Fruit fly (Drosophila melanogaster) whole organism, embryonic: ENCODE data around the gene Acp63F.

Experiments
- BEAF-32 ChIP-seq: fragments of 200-800 bp; sonication (Bioruptor generic); optimal IDR thresholded peaks from 3 replicates; lab custom pipeline; 2017; ENCODE audit warnings: missing biosample characterization, missing genetic modification characterization, mild to moderate bottlenecking, moderate library complexity, missing genetic modification reagents
- CG10366 ChIP-seq: fragments of 200-800 bp; sonication (Bioruptor generic); IDR thresholded peaks from 2 replicates; pipeline ENCODE4 v1.3.6; 2022; ENCODE audit warnings: missing biosample characterization, missing genetic modification characterization
- CG10979 ChIP-seq: fragments of 200-800 bp; sonication (Bioruptor generic); optimal IDR thresholded peaks from 2 replicates; lab custom pipeline; 2018; ENCODE audit warnings: missing biosample characterization, mild to moderate bottlenecking, missing genetic modification characterization, moderate library complexity
- CG12219 ChIP-seq: fragments of 200-800 bp; sonication (Bioruptor generic); optimal IDR thresholded peaks from 3 replicates; lab custom pipeline; 2018; ENCODE audit warnings: missing biosample characterization, mild to moderate bottlenecking, missing genetic modification characterization
- CG14667 ChIP-seq: fragments of 200-800 bp; sonication (Bioruptor generic); IDR thresholded peaks from 2 replicates; pipeline ENCODE4 v1.3.6; 2022; ENCODE audit warnings: missing biosample characterization, missing genetic modification characterization
- CG15696 ChIP-seq: fragments of 200-800 bp; sonication (Bioruptor generic); optimal IDR thresholded peaks from 2 replicates; lab custom pipeline; 2019; ENCODE audit warnings: missing biosample characterization, mild to moderate bottlenecking, missing genetic modification characterization, moderate library complexity
- CG1602 ChIP-seq: fragments of 200-800 bp; sonication (Bioruptor generic); optimal IDR thresholded peaks from 3 replicates; lab custom pipeline; 2016; ENCODE audit warnings: missing biosample characterization, missing genetic modification characterization
- CG17186 ChIP-seq: fragments of 200-800 bp; sonication (Bioruptor generic); optimal IDR thresholded peaks from 3 replicates; lab custom pipeline; 2017; ENCODE audit warnings: missing biosample characterization, missing genetic modification reagents, missing genetic modification characterization
- CG17829 ChIP-seq: fragments of 200-800 bp; optimal IDR thresholded peaks from 2 replicates; lab custom pipeline; 2019; ENCODE audit warnings: missing biosample characterization, mild to moderate bottlenecking, missing genetic modification characterization, moderate library complexity
- CG18262 ChIP-seq: fragments of 200-800 bp; optimal IDR thresholded peaks from 3 replicates; lab custom pipeline; 2019; ENCODE audit warnings: missing biosample characterization, mild to moderate bottlenecking, missing genetic modification characterization, moderate library complexity
- CG32767 ChIP-seq: fragments of 200-800 bp; sonication (Bioruptor generic); IDR thresholded peaks from 2 replicates; pipeline ENCODE4 v1.3.6; 2022; ENCODE audit warnings: missing biosample characterization, missing genetic modification characterization
- CG33557 ChIP-seq: fragments of 200-800 bp; sonication (Bioruptor generic); optimal IDR thresholded peaks from 2 replicates; lab custom pipeline; 2019; ENCODE audit warnings: missing biosample characterization, mild to moderate bottlenecking, missing genetic modification characterization, moderate library complexity
- CG3838 ChIP-seq: fragments of 200-800 bp; sonication (Bioruptor generic); optimal IDR thresholded peaks from 3 replicates; lab custom pipeline; 2016; ENCODE audit warnings: missing biosample characterization, missing genetic modification characterization
- CG4404 ChIP-seq: fragments of 200-800 bp; sonication (Bioruptor generic); IDR thresholded peaks from 2 replicates; pipeline ENCODE4 v1.3.6; 2022; ENCODE audit warnings: missing biosample characterization, missing genetic modification characterization
- CG4820 ChIP-seq: fragments of 200-800 bp; sonication (Bioruptor generic); optimal IDR thresholded peaks from 3 replicates; lab custom pipeline; 2016; ENCODE audit warnings: missing biosample characterization, missing genetic modification characterization
- CG5953 ChIP-seq: fragments of 200-800 bp; sonication (Bioruptor generic); IDR thresholded peaks from 2 replicates; pipeline ENCODE4 v1.3.6; 2022; ENCODE audit warnings: missing biosample characterization, missing genetic modification characterization
- CG8089 ChIP-seq: fragments of 200-800 bp; sonication (Bioruptor generic); optimal IDR thresholded peaks from 3 replicates; lab custom pipeline; 2016; ENCODE audit warnings: missing biosample characterization, missing genetic modification characterization
- CG9437 ChIP-seq: fragments of 200-800 bp; sonication (Bioruptor generic); optimal IDR thresholded peaks from 2 replicates; lab custom pipeline; 2018; ENCODE audit warnings: missing biosample characterization, mild to moderate bottlenecking, missing genetic modification characterization
- CG9817 ChIP-seq: fragments of 200-800 bp; sonication (Bioruptor generic); optimal IDR thresholded peaks from 2 replicates; lab custom pipeline; 2018; ENCODE audit warnings: missing biosample characterization, mild to moderate bottlenecking, missing genetic modification characterization, moderate library complexity
- CoRest ChIP-seq: fragments of 200-800 bp; sonication (Bioruptor generic); optimal IDR thresholded peaks from 3 replicates; lab custom pipeline; 2018; ENCODE audit warnings: missing biosample characterization, mild to moderate bottlenecking, missing genetic modification characterization, moderate library complexity
- Dp ChIP-seq: fragments of 200-800 bp; sonication (Bioruptor generic); optimal IDR thresholded peaks from 2 replicates; lab custom pipeline; 2018; ENCODE audit warnings: missing biosample characterization, mild to moderate bottlenecking, missing genetic modification characterization, moderate library complexity
- E2f1 ChIP-seq: fragments of 200-800 bp; sonication (Bioruptor generic); IDR thresholded peaks from 2 replicates; pipeline ENCODE4 v1.3.6; 2022; ENCODE audit warnings: missing biosample characterization, missing genetic modification characterization
- Eip74EF ChIP-seq, 2 experiments: fragments of 200-800 bp in 1 of 2; fragments of >200 bp in 1 of 2; sonication (Bioruptor generic) in 1 of 2; optimal IDR thresholded peaks; 2 replicates each; lab custom pipeline; 2017 to 2019; ENCODE audit warnings: missing biosample characterization in 2 of 2, missing genetic modification characterization in 2 of 2, mild to moderate bottlenecking in 1 of 2, moderate library complexity in 1 of 2
- Ets65A ChIP-seq: fragments of 200-800 bp; sonication (Bioruptor generic); peaks from one replicate; lab custom pipeline; 2016; ENCODE audit warnings: missing biosample characterization, missing genetic modification characterization
- HmgZ ChIP-seq: fragments of 200-800 bp; sonication (Bioruptor generic); optimal IDR thresholded peaks from 2 replicates; lab custom pipeline; 2018; ENCODE audit warnings: missing biosample characterization, mild to moderate bottlenecking, missing genetic modification characterization
- Hr78 ChIP-seq, 2 experiments: fragments of 200-800 bp in 1 of 2; fragments of >200 bp in 1 of 2; sonication (Bioruptor generic) in 1 of 2; optimal IDR thresholded peaks; 2 replicates each; lab custom pipeline; 2017 to 2019; ENCODE audit warnings: missing biosample characterization in 2 of 2, missing genetic modification characterization in 2 of 2, mild to moderate bottlenecking in 1 of 2, moderate library complexity in 1 of 2
- MESR4 ChIP-seq: fragments of 200-800 bp; sonication (Bioruptor generic); optimal IDR thresholded peaks from 2 replicates; lab custom pipeline; 2018; ENCODE audit warnings: missing biosample characterization, mild to moderate bottlenecking, missing genetic modification characterization, moderate library complexity
- Meics ChIP-seq: fragments of 200-800 bp; sonication (Bioruptor generic); optimal IDR thresholded peaks from 2 replicates; lab custom pipeline; 2017; ENCODE audit warnings: missing biosample characterization, mild to moderate bottlenecking, missing genetic modification characterization
- NfI ChIP-seq: fragments of 200-800 bp; sonication (Bioruptor generic); optimal IDR thresholded peaks from 3 replicates; lab custom pipeline; 2018; ENCODE audit warnings: missing biosample characterization, mild to moderate bottlenecking, missing genetic modification characterization, moderate library complexity
- Opbp ChIP-seq: fragments of 200-800 bp; sonication (Bioruptor generic); IDR thresholded peaks from 3 replicates; pipeline ENCODE4 v1.3.6; 2022; ENCODE audit warnings: missing biosample characterization, missing genetic modification characterization; ENCODE audit not compliant: partially characterized antibody
- Ravus ChIP-seq: fragments of 200-800 bp; sonication (Bioruptor generic); IDR thresholded peaks from 2 replicates; pipeline ENCODE4 v1.3.6; 2022; ENCODE audit warnings: missing biosample characterization, missing genetic modification characterization
- Rx ChIP-seq: fragments of 200-800 bp; sonication (Bioruptor generic); IDR thresholded peaks from 2 replicates; pipeline ENCODE4 v1.3.6; 2022; ENCODE audit warnings: missing biosample characterization, missing genetic modification characterization
- Sox100B ChIP-seq: fragments of 200-800 bp; sonication (Bioruptor generic); optimal IDR thresholded peaks from 3 replicates; lab custom pipeline; 2018; ENCODE audit warnings: missing biosample characterization, mild to moderate bottlenecking, missing genetic modification characterization
- ab ChIP-seq: fragments of 200-800 bp; sonication (Bioruptor generic); optimal IDR thresholded peaks from 2 replicates; lab custom pipeline; 2016; ENCODE audit warnings: missing biosample characterization, missing genetic modification characterization
- ato ChIP-seq: fragments of 200-800 bp; sonication (Bioruptor generic); IDR thresholded peaks from 2 replicates; pipeline ENCODE4 v1.3.6; 2022; ENCODE audit warnings: missing biosample characterization, missing genetic modification characterization; ENCODE audit not compliant: partially characterized antibody
- bigmax ChIP-seq: fragments of 200-800 bp; sonication (Bioruptor generic); optimal IDR thresholded peaks from 2 replicates; lab custom pipeline; 2018; ENCODE audit warnings: missing biosample characterization, mild to moderate bottlenecking, missing genetic modification characterization
- crc ChIP-seq: fragments of 200-800 bp; sonication (Bioruptor generic); optimal IDR thresholded peaks from 2 replicates; lab custom pipeline; 2016; ENCODE audit warnings: missing biosample characterization, missing genetic modification characterization
- da ChIP-seq: fragments of 200-800 bp; sonication (Bioruptor generic); optimal IDR thresholded peaks from 2 replicates; lab custom pipeline; 2016; ENCODE audit warnings: missing biosample characterization, missing genetic modification characterization
- ems ChIP-seq: fragments of 200-800 bp; sonication (Bioruptor generic); optimal IDR thresholded peaks from 3 replicates; lab custom pipeline; 2016; ENCODE audit warnings: missing biosample characterization, missing genetic modification characterization
- fd64A ChIP-seq: fragments of 200-800 bp; sonication (Bioruptor generic); optimal IDR thresholded peaks from 3 replicates; lab custom pipeline; 2018; ENCODE audit warnings: missing biosample characterization, mild to moderate bottlenecking, missing genetic modification characterization
- gt ChIP-seq: fragments of 200-800 bp; sonication (Bioruptor generic); IDR thresholded peaks from 2 replicates; pipeline ENCODE4 v1.3.6; 2022; ENCODE audit warnings: missing biosample characterization, missing genetic modification characterization
- ham ChIP-seq: fragments of 200-800 bp; sonication (Bioruptor generic); IDR thresholded peaks from 2 replicates; pipeline ENCODE4 v1.3.6; 2022; ENCODE audit warnings: missing biosample characterization, missing genetic modification characterization
- ind ChIP-seq: fragments of 200-800 bp; sonication (Bioruptor generic); optimal IDR thresholded peaks from 3 replicates; lab custom pipeline; 2016; ENCODE audit warnings: missing biosample characterization, missing genetic modification characterization
- pita ChIP-seq: fragments of 200-800 bp; sonication (Bioruptor generic); optimal IDR thresholded peaks from 2 replicates; lab custom pipeline; 2017; ENCODE audit warnings: missing biosample characterization, mild to moderate bottlenecking, missing genetic modification characterization
- slp2 ChIP-seq: fragments of 200-800 bp; sonication (Bioruptor generic); optimal IDR thresholded peaks from 2 replicates; lab custom pipeline; 2016; ENCODE audit warnings: missing biosample characterization, missing genetic modification characterization
- stc ChIP-seq: fragments of 200-800 bp; sonication (Bioruptor generic); IDR thresholded peaks from 2 replicates; pipeline ENCODE4 v1.3.6; 2022; ENCODE audit warnings: missing biosample characterization, missing genetic modification characterization
- stwl ChIP-seq: fragments of 200-800 bp; sonication (Bioruptor generic); optimal IDR thresholded peaks from 3 replicates; lab custom pipeline; 2018; ENCODE audit warnings: missing biosample characterization, mild to moderate bottlenecking, missing genetic modification characterization, moderate library complexity
- twi ChIP-seq: fragments of 200-800 bp; optimal IDR thresholded peaks from 2 replicates; lab custom pipeline; 2019; ENCODE audit warnings: missing biosample characterization, mild to moderate bottlenecking, missing genetic modification characterization, moderate library complexity
- zfh1 ChIP-seq: fragments of 200-800 bp; sonication (Bioruptor generic); IDR thresholded peaks from 3 replicates; pipeline ENCODE4 v1.3.6; 2022; ENCODE audit warnings: missing biosample characterization, missing genetic modification characterization

Acp63F gene

dm6 chr3L:3785002-3785661, 31.0 kb downstream of the Acp63F start (continued):
- TF ChIP-seq CG12219 (peak; percentile 97), CG14667 (GFP tag; lab: Robert Waterston, UW) (peak; percentile 94), bigmax (GFP tag; lab: Kevin White, UChicago) (no peak), stc (peak; percentile 97), gt (GFP tag; lab: Robert Waterston, UW) (peak; percentile 93), zfh1 (peak; percentile 98), Meics (GFP tag; lab: Kevin White, UChicago) (peak; percentile 81), CG5953 (GFP tag; lab: Robert Waterston, UW) (peak; percentile 95), NfI (GFP tag; lab: Kevin White, UChicago) (peak; percentile 92), twi (tag; lab: Kevin White, UChicago) (peak; percentile 74), slp2 (GFP tag; lab: Kevin White, UChicago) (peak; percentile 94), Dp (GFP tag; lab: Kevin White, UChicago) (no peak), da (GFP tag; lab: Kevin White, UChicago) (peak; percentile 97), fd64A (GFP tag; lab: Kevin White, UChicago) (peak; percentile 67), E2f1 (GFP tag; lab: Robert Waterston, UW) (peak; percentile 96), Eip74EF (GFP tag; optimal IDR thresholded peaks at IDR 0.05; lab: Kevin White, UChicago) (peak in 1 of 2 experiments; percentile 69), BEAF-32 (no peak), Hr78 (GFP tag; optimal IDR thresholded peaks at IDR 0.05; lab: Kevin White, UChicago) (peak in 1 of 2 experiments; percentile 64), CG10979 (tag; lab: Kevin White, UChicago) (peak; percentile 87), stwl (peak; percentile 6), CG4404 (peak; percentile 96), CG18262 (tag; lab: Kevin White, UChicago) (peak; percentile 90), CG9817 (tag; lab: Kevin White, UChicago) (peak; percentile 82), Rx (GFP tag; lab: Robert Waterston, UW) (peak; percentile 97), CG3838 (GFP tag; lab: Kevin White, UChicago) (peak; percentile 88), pita (GFP tag; lab: Kevin White, UChicago) (no peak), Opbp (GFP tag; lab: Robert Waterston, UW) (peak; percentile 27; the same call in 2 of the 3 replicates), Sox100B (GFP tag; lab: Kevin White, UChicago) (peak; percentile 72), ind (GFP tag; lab: Kevin White, UChicago) (peak; percentile 91), CG17186 (peak; percentile 68), CG8089 (GFP tag; lab: Kevin White, UChicago) (peak; percentile 96), CG10366 (GFP tag; lab: Robert Waterston, UW) (peak; percentile 96), CG33557 (GFP tag; lab: Kevin White, UChicago) (peak; percentile 49), ab (GFP tag; lab: Kevin White, UChicago) (peak; percentile 94), CG1602 (GFP tag; lab: Kevin White, UChicago) (peak; percentile 93), CG4820 (GFP tag; lab: Kevin White, UChicago) (peak; percentile 92), HmgZ (tag; lab: Kevin White, UChicago) (peak; percentile 89), ato (GFP tag; lab: Robert Waterston, UW) (no peak), Ravus (GFP tag; lab: Robert Waterston, UW) (peak; percentile 87), CoRest (tag; lab: Kevin White, UChicago) (peak; percentile 88), Ets65A (peak; percentile 99), CG9437 (GFP tag; lab: Kevin White, UChicago) (peak; percentile 79), ems (GFP tag; lab: Kevin White, UChicago) (peak; percentile 90), crc (peak; percentile 91), ham (peak; percentile 73), CG15696 (peak; percentile 69), MESR4 (GFP tag; lab: Kevin White, UChicago) (peak; percentile 58), CG32767 (peak; percentile 94), CG17829 (tag; lab: Kevin White, UChicago) (peak; percentile 85)
